Worm (Caenorhabditis elegans) whole organism, midembryonic: ENCODE data around the gene H20J04.6.

ENCODE experiments used
- cog-1 ChIP-seq: sonication (generic microtip); optimal IDR thresholded peaks from 2 replicates; lab custom pipeline; 2016; ENCODE audit warnings: missing genetic modification characterization, missing compliant biosample characterization
- flt-1 ChIP-seq: fragments of 200-800 bp; sonication (Bioruptor generic); IDR thresholded peaks from 2 replicates; pipeline ENCODE4 v1.3.6; 2022; ENCODE audit warnings: missing genetic modification characterization, missing compliant biosample characterization
- klf-2 ChIP-seq: fragments of 200-800 bp; sonication (Bioruptor generic); conservative IDR thresholded peaks from 2 replicates; pipeline ENCODE4 v1.3.6; 2022; ENCODE audit warnings: missing genetic modification reagents, missing genetic modification characterization, missing compliant biosample characterization
- med-1 ChIP-seq: sonication (generic microtip); optimal IDR thresholded peaks from 2 replicates; lab custom pipeline; 2017; ENCODE audit warnings: missing genetic modification characterization, mild to moderate bottlenecking, missing compliant biosample characterization, antibody characterized with exemption, missing genetic modification reagents; ENCODE audit not compliant: insufficient read depth
- ref-1 ChIP-seq: fragments of 200-800 bp; sonication (Bioruptor generic); conservative IDR thresholded peaks from 2 replicates; pipeline ENCODE4 v1.3.6; 2022; ENCODE audit warnings: missing genetic modification reagents, missing genetic modification characterization, missing compliant biosample characterization
- tab-1 ChIP-seq: fragments of 200-800 bp; sonication (Bioruptor generic); IDR thresholded peaks from 2 replicates; pipeline ENCODE4 v1.3.6; 2022; ENCODE audit warnings: missing genetic modification characterization, missing compliant biosample characterization

DNA sequence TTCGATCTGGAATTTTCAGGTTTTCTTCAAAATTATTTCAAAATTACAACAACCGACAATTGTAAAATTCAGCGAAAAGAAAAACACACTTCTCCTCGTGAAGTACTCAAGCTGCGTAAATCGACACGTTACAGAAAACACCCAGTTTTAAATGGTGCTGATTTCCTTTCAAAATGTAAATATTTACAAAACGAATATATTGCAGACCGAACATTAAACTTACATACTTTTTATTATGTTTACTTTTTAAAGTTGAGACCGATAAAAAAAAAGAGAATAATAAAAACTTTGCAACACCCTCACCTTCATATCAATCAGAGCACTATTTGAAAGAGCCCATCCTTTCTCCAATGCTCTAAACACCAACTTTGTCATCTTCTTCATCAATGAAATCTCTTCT, 47.8 kb downstream of the H20J04.6 start:
- TF ChIP-seq ref-1 (GFP tag; lab: Robert Waterston, UW) (no peak), tab-1 (GFP tag; lab: Robert Waterston, UW) (no peak), med-1 (GFP tag; lab: Kevin White, UChicago) (no peak), flt-1 (GFP tag; lab: Robert Waterston, UW) (no peak), klf-2 (no peak), cog-1 (no peak)
